Fruit fly (Drosophila melanogaster): Measurements from ENCODE around the gene lectin-22C.

DNA sequence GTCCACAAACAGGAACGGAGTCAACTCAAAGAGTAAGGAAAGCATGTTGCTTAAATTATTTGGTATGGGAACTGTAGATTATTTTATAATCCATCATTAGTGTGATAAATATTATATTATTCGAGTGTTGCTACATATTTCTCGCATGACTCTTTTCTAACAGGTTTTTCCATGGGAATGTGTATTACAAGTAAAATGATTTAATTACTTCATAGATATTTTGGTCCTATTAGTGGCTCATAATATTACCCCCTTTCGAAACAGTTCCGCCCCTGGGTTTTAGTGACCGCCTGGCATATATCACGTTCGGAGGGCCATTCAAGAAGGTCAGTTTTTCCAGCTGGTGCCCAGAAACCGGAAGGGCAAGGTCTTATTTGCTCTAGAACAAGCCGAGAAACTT, 5.0 kb downstream of the lectin-22C start:
- TF ChIP-seq ttk (optimal IDR thresholded peaks at IDR 0.05) (no peak), h (optimal IDR thresholded peaks at IDR 0.05) (no peak), Sin3A (optimal IDR thresholded peaks at IDR 0.05) (no peak), Myc (optimal IDR thresholded peaks at IDR 0.05) (no peak), insv (optimal IDR thresholded peaks at IDR 0.05) (no peak)

All from Kc167 (cell line).